Fruit fly (Drosophila melanogaster) whole organism, embryonic: ENCODE results near the gene RpL13.
A peak's percentile ranks its signal among the peaks of the same experiment; 100 is the strongest.

ENCODE experiments used
- Awh ChIP-seq: fragments of 200-800 bp; sonication (Bioruptor generic); IDR thresholded peaks from 2 replicates; pipeline ENCODE4, ENCODE4 v1.3.6; 2022; ENCODE audit warnings: missing biosample characterization, missing genetic modification characterization
- BtbVII ChIP-seq: fragments of 200-800 bp; sonication (Bioruptor generic); optimal IDR thresholded peaks from 3 replicates; lab custom pipeline; 2017; ENCODE audit warnings: missing biosample characterization, mild to moderate bottlenecking, missing genetic modification characterization
- CG10209 ChIP-seq: fragments of 200-800 bp; sonication (Bioruptor generic); optimal IDR thresholded peaks from 3 replicates; lab custom pipeline; 2017; ENCODE audit warnings: missing biosample characterization, mild to moderate bottlenecking, missing genetic modification characterization, missing genetic modification reagents
- CG12236 ChIP-seq: fragments of 200-800 bp; sonication (Bioruptor generic); optimal IDR thresholded peaks from 2 replicates; lab custom pipeline; 2016; ENCODE audit warnings: missing biosample characterization, missing genetic modification characterization
- CG15479 ChIP-seq: fragments of 200-800 bp; sonication (Bioruptor generic); optimal IDR thresholded peaks from 3 replicates; lab custom pipeline; 2019; ENCODE audit warnings: missing biosample characterization, mild to moderate bottlenecking, missing genetic modification characterization, moderate library complexity
- CG15514 ChIP-seq: fragments of 200-800 bp; sonication (Bioruptor generic); optimal IDR thresholded peaks from 3 replicates; lab custom pipeline; 2017; ENCODE audit warnings: missing biosample characterization, missing genetic modification characterization, mild to moderate bottlenecking, moderate library complexity, missing genetic modification reagents
- CG16779 ChIP-seq: fragments of 200-800 bp; sonication (Bioruptor generic); IDR thresholded peaks from 2 replicates; pipeline ENCODE4 v1.3.6; 2022; ENCODE audit warnings: missing biosample characterization, missing genetic modification characterization
- CG31224 ChIP-seq: fragments of 200-800 bp; sonication (Bioruptor generic); IDR thresholded peaks from 2 replicates; pipeline ENCODE4 v1.3.6; 2022; ENCODE audit warnings: missing biosample characterization, missing genetic modification characterization
- CG31365 ChIP-seq: fragments of 200-800 bp; sonication (Bioruptor generic); optimal IDR thresholded peaks from 2 replicates; lab custom pipeline; 2018; ENCODE audit warnings: missing biosample characterization, mild to moderate bottlenecking, missing genetic modification characterization
- CG33557 ChIP-seq: fragments of 200-800 bp; sonication (Bioruptor generic); optimal IDR thresholded peaks from 2 replicates; lab custom pipeline; 2019; ENCODE audit warnings: missing biosample characterization, mild to moderate bottlenecking, missing genetic modification characterization, moderate library complexity
- CG4854 ChIP-seq: fragments of 200-800 bp; sonication (Bioruptor generic); optimal IDR thresholded peaks from 2 replicates; lab custom pipeline; 2016; ENCODE audit warnings: missing biosample characterization, missing genetic modification characterization, inconsistent platforms
- CG5180 ChIP-seq: fragments of 200-800 bp; sonication (Bioruptor generic); optimal IDR thresholded peaks from 3 replicates; lab custom pipeline; 2017; ENCODE audit warnings: missing biosample characterization, missing genetic modification characterization, mild to moderate bottlenecking, moderate library complexity, missing genetic modification reagents
- CG6654 ChIP-seq: fragments of 200-800 bp; sonication (Bioruptor generic); optimal IDR thresholded peaks from 2 replicates; lab custom pipeline; 2017; ENCODE audit warnings: missing biosample characterization, mild to moderate bottlenecking, missing genetic modification characterization
- CG7963 ChIP-seq: fragments of 200-800 bp; sonication (Bioruptor generic); IDR thresholded peaks from 3 replicates; pipeline ENCODE4 v1.3.6; 2022; ENCODE audit warnings: missing biosample characterization, missing genetic modification characterization; ENCODE audit not compliant: partially characterized antibody
- CG9797 ChIP-seq: fragments of 200-800 bp; sonication (Bioruptor generic); optimal IDR thresholded peaks from 3 replicates; lab custom pipeline; 2018; ENCODE audit warnings: missing biosample characterization, mild to moderate bottlenecking, missing genetic modification characterization
- CTCF ChIP-seq: fragments of 200-800 bp; sonication (Bioruptor generic); optimal IDR thresholded peaks from 2 replicates; lab custom pipeline; 2017; ENCODE audit warnings: missing biosample characterization, mild to moderate bottlenecking, missing genetic modification characterization, moderate library complexity
- Elba2 ChIP-seq: fragments of 200-800 bp; sonication (Bioruptor generic); optimal IDR thresholded peaks from 3 replicates; lab custom pipeline; 2016; ENCODE audit warnings: missing biosample characterization, missing genetic modification characterization
- Ets65A ChIP-seq: fragments of 200-800 bp; sonication (Bioruptor generic); peaks from one replicate; lab custom pipeline; 2016; ENCODE audit warnings: missing biosample characterization, missing genetic modification characterization
- HLHmδ ChIP-seq: fragments of 200-800 bp; sonication (Bioruptor generic); optimal IDR thresholded peaks from 2 replicates; lab custom pipeline; 2018; ENCODE audit warnings: missing biosample characterization, mild to moderate bottlenecking, missing genetic modification characterization, moderate library complexity
- HmgZ ChIP-seq: fragments of 200-800 bp; sonication (Bioruptor generic); optimal IDR thresholded peaks from 2 replicates; lab custom pipeline; 2018; ENCODE audit warnings: missing biosample characterization, mild to moderate bottlenecking, missing genetic modification characterization
- Hmx ChIP-seq: fragments of 200-800 bp; sonication (Bioruptor generic); optimal IDR thresholded peaks from 2 replicates; lab custom pipeline; 2016; ENCODE audit warnings: missing biosample characterization, missing genetic modification characterization
- Hr39 ChIP-seq: fragments of >200 bp; optimal IDR thresholded peaks from 2 replicates; lab custom pipeline; 2017
- ac ChIP-seq: fragments of 200-800 bp; sonication (Bioruptor generic); optimal IDR thresholded peaks from 3 replicates; lab custom pipeline; 2017; ENCODE audit warnings: missing biosample characterization, mild to moderate bottlenecking, missing genetic modification characterization
- ap ChIP-seq: fragments of 200-800 bp; sonication (Bioruptor generic); IDR thresholded peaks from 2 replicates; pipeline ENCODE4 v1.3.6; 2022; ENCODE audit warnings: missing biosample characterization, missing genetic modification characterization
- bab2 ChIP-seq: fragments of 200-800 bp; sonication (Bioruptor generic); optimal IDR thresholded peaks from 2 replicates; lab custom pipeline; 2016; ENCODE audit warnings: missing biosample characterization, missing genetic modification characterization
- bbx ChIP-seq: fragments of 200-800 bp; sonication (Bioruptor generic); IDR thresholded peaks from 2 replicates; pipeline ENCODE4 v1.3.6; 2022; ENCODE audit warnings: missing biosample characterization, missing genetic modification characterization; ENCODE audit not compliant: partially characterized antibody
- cato ChIP-seq: fragments of 200-800 bp; sonication (Bioruptor generic); optimal IDR thresholded peaks from 2 replicates; lab custom pipeline; 2016; ENCODE audit warnings: missing biosample characterization, missing genetic modification characterization, borderline replicate concordance
- ci ChIP-seq: fragments of 200-800 bp; sonication (Bioruptor generic); IDR thresholded peaks from 3 replicates; pipeline ENCODE4 v1.3.6; 2022; ENCODE audit warnings: missing biosample characterization, missing genetic modification characterization
- dan ChIP-seq: fragments of 200-800 bp; sonication (Bioruptor generic); IDR thresholded peaks from 2 replicates; pipeline ENCODE4 v1.3.6; 2022; ENCODE audit warnings: missing biosample characterization, missing genetic modification characterization
- danr ChIP-seq: fragments of 200-800 bp; sonication (Bioruptor generic); IDR thresholded peaks from 2 replicates; pipeline ENCODE4 v1.3.6; 2022; ENCODE audit warnings: missing biosample characterization, missing genetic modification characterization
- dimm ChIP-seq: fragments of 200-800 bp; sonication (Bioruptor generic); IDR thresholded peaks from 2 replicates; pipeline ENCODE4 v1.3.6; 2022; ENCODE audit warnings: missing biosample characterization, missing genetic modification characterization
- eyg ChIP-seq: fragments of 200-800 bp; sonication (Bioruptor generic); optimal IDR thresholded peaks from 3 replicates; lab custom pipeline; 2016; ENCODE audit warnings: missing biosample characterization, missing genetic modification characterization
- gsb-n ChIP-seq: fragments of 200-800 bp; sonication (Bioruptor generic); optimal IDR thresholded peaks from 3 replicates; lab custom pipeline; 2018; ENCODE audit warnings: missing biosample characterization, mild to moderate bottlenecking, missing genetic modification characterization
- ham ChIP-seq: fragments of 200-800 bp; sonication (Bioruptor generic); IDR thresholded peaks from 2 replicates; pipeline ENCODE4 v1.3.6; 2022; ENCODE audit warnings: missing biosample characterization, missing genetic modification characterization
- jumu ChIP-seq: fragments of 200-800 bp; sonication (Bioruptor generic); optimal IDR thresholded peaks from 3 replicates; lab custom pipeline; 2016; ENCODE audit warnings: missing biosample characterization, missing genetic modification characterization
- pnt ChIP-seq: fragments of 200-800 bp; sonication (Bioruptor generic); optimal IDR thresholded peaks from 3 replicates; lab custom pipeline; 2016; ENCODE audit warnings: missing biosample characterization, missing genetic modification characterization
- ro ChIP-seq: fragments of 200-800 bp; sonication (Bioruptor generic); IDR thresholded peaks from 2 replicates; pipeline ENCODE4 v1.3.6; 2022; ENCODE audit warnings: missing biosample characterization, missing genetic modification characterization
- row ChIP-seq: fragments of 200-800 bp; sonication (Bioruptor generic); IDR thresholded peaks from 3 replicates; pipeline ENCODE4 v1.3.6; 2022; ENCODE audit warnings: missing biosample characterization, missing genetic modification characterization
- schlank ChIP-seq: fragments of 200-800 bp; sonication (Bioruptor generic); optimal IDR thresholded peaks from 2 replicates; lab custom pipeline; 2018; ENCODE audit warnings: missing biosample characterization, mild to moderate bottlenecking, missing genetic modification characterization
- sens-2 ChIP-seq: fragments of 200-800 bp; sonication (Bioruptor generic); IDR thresholded peaks from 2 replicates; pipeline ENCODE4 v1.3.6; 2022; ENCODE audit warnings: missing biosample characterization, missing genetic modification characterization
- shn ChIP-seq: fragments of 200-800 bp; sonication (Bioruptor generic); optimal IDR thresholded peaks from 3 replicates; lab custom pipeline; 2016; ENCODE audit warnings: missing biosample characterization, missing genetic modification characterization
- sisA ChIP-seq: fragments of 200-800 bp; sonication (Bioruptor generic); IDR thresholded peaks from 2 replicates; pipeline ENCODE4 v1.3.6; 2022; ENCODE audit warnings: missing biosample characterization, missing genetic modification characterization
- slbo ChIP-seq: fragments of 200-800 bp; sonication (Bioruptor generic); IDR thresholded peaks from 2 replicates; pipeline ENCODE4 v1.3.6; 2022; ENCODE audit warnings: missing biosample characterization, missing genetic modification characterization
- so ChIP-seq: fragments of 200-800 bp; sonication (Bioruptor generic); IDR thresholded peaks from 3 replicates; pipeline ENCODE4 v1.3.6; 2022; ENCODE audit warnings: missing biosample characterization, missing genetic modification characterization
- sob ChIP-seq: fragments of 200-800 bp; sonication (Bioruptor generic); IDR thresholded peaks from 2 replicates; pipeline ENCODE4 v1.3.6; 2022; ENCODE audit warnings: missing biosample characterization, missing genetic modification characterization
- tin ChIP-seq: fragments of 200-800 bp; sonication (Bioruptor generic); optimal IDR thresholded peaks from 3 replicates; lab custom pipeline; 2016; ENCODE audit warnings: missing biosample characterization, missing genetic modification characterization
- twi ChIP-seq: fragments of 200-800 bp; optimal IDR thresholded peaks from 2 replicates; lab custom pipeline; 2019; ENCODE audit warnings: missing biosample characterization, mild to moderate bottlenecking, missing genetic modification characterization, moderate library complexity
- vnd ChIP-seq: fragments of 200-800 bp; sonication (Bioruptor generic); IDR thresholded peaks from 3 replicates; pipeline ENCODE4 v1.3.6; 2022; ENCODE audit warnings: missing biosample characterization, missing genetic modification characterization; ENCODE audit not compliant: partially characterized antibody

RpL13 gene

DNA sequence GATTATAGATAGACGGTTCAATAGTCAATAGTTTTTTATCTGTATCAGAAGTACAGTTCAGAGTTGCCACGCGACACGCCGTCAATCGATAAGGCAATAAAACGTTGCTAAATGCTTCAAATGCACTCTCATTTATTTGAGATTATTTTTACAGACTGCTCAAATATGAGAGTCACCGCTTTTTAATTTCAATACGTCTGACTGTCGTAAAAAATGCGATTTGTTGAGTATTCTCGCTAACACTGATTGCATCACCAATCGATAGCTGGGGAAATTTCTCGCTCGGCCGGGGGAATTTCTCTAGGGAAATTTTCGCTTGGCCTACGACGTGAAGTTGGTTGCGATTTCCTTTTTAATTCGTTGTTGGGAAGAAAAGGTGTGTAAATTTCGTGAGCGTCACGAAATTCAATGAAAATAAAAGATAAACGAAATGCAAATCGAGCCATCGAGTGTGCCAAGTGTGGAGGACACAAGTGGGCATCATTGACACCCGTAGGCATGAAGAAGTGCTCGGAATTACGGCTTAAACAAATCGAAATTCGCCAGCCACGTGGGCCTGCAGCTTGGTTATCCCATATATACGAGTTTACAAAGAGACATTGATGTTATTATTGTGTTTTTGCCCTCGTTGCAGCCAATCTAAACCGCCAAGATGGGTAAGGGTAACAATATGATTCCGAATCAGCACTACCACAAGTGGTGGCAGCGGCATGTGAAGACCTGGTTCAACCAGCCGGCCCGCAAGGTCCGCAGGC, at the start of gene RpL13, which contains the start of gene Dref (continued):
- TF ChIP-seq sob (peak; percentile 83), CG7963 (GFP tag; lab: Robert Waterston, UW) (peak; percentile 66; the same call in 1 of the 3 replicates), slbo (GFP tag; lab: Robert Waterston, UW) (peak; percentile 77), CG6654 (GFP tag; lab: Kevin White, UChicago) (peak; percentile 64), bab2 (GFP tag; lab: Kevin White, UChicago) (peak; percentile 69), ham (0 out of 2 replicates have a peak, but pooled peaks have one; percentile 5), CG10209 (GFP tag; lab: Kevin White, UChicago) (peak; percentile 88), Elba2 (GFP tag; lab: Kevin White, UChicago) (no peak), so (GFP tag; lab: Robert Waterston, UW) (peak; percentile 89), ci (GFP tag; lab: Robert Waterston, UW) (peak; percentile 98), CG12236 (peak; percentile 86), CG15514 (peak; percentile 93), shn (GFP tag; lab: Kevin White, UChicago) (peak; percentile 82), BtbVII (GFP tag; lab: Kevin White, UChicago) (peak; percentile 94), row (GFP tag; lab: Robert Waterston, UW) (peak; percentile 81), CG31365 (tag; lab: Kevin White, UChicago) (peak; percentile 85), danr (GFP tag; lab: Robert Waterston, UW) (no peak), sens-2 (GFP tag; lab: Robert Waterston, UW) (peak; percentile 92), CG31224 (peak; percentile 68), CG33557 (peak; percentile 89), HmgZ (peak; percentile 93), Hmx (GFP tag; lab: Kevin White, UChicago) (peak; percentile 55), CG5180 (peak; percentile 83), tin (GFP tag; lab: Kevin White, UChicago) (peak; percentile 69), cato (GFP tag; lab: Kevin White, UChicago) (peak; percentile 65), schlank (peak; percentile 95), CG9797 (GFP tag; lab: Kevin White, UChicago) (peak; percentile 65), Hr39 (lab: Kevin White, UChicago) (no peak), sisA (GFP tag; lab: Robert Waterston, UW) (0 out of 2 replicates have a peak, but pooled peaks have one; percentile 19), dan (no peak), CTCF (GFP tag; lab: Kevin White, UChicago) (peak; percentile 64), CG4854 (GFP tag; lab: Kevin White, UChicago) (peak; percentile 86), ac (peak; percentile 73), jumu (peak; percentile 82), gsb-n (peak; percentile 88), ap (peak; percentile 46), CG16779 (GFP tag; lab: Robert Waterston, UW) (peak; percentile 59), HLHmδ (GFP tag; lab: Kevin White, UChicago) (peak; percentile 96), CG15479 (GFP tag; lab: Kevin White, UChicago) (peak; percentile 79), pnt (GFP tag; lab: Kevin White, UChicago) (peak; percentile 51), Awh (GFP tag; lab: Robert Waterston, UW) (peak; percentile 75), bbx (GFP tag; lab: Robert Waterston, UW) (peak; percentile 68), ro (GFP tag; lab: Robert Waterston, UW) (no peak), dimm (no peak; the same call in 1 of the 2 replicates), eyg (GFP tag; lab: Kevin White, UChicago) (peak; percentile 89), Ets65A (GFP tag; lab: Kevin White, UChicago) (peak; percentile 97), twi (tag; lab: Kevin White, UChicago) (peak; percentile 65), vnd (GFP tag; lab: Robert Waterston, UW) (peak; percentile 81)
